Worm (Caenorhabditis elegans): ENCODE measurements around the gene ttr-13.
A peak's percentile ranks its signal among the peaks of the same experiment; 100 is the strongest.

The ttr-13 gene

ce11 chrV:20680189-20680588, 43.4 kb upstream of the ttr-13 start:
- no peak for TF ChIP-seq lin-39 (tag; optimal IDR thresholded peaks at IDR 0.05)
- no peak for TF ChIP-seq C34F6.9 (tag; optimal IDR thresholded peaks at IDR 0.05)
- TF ChIP-seq crh-2 (tag; optimal IDR thresholded peaks at IDR 0.05), result no peak

- TF ChIP-seq skn-1 (tag; optimal IDR thresholded peaks at IDR 0.05) (no peak), dmd-4 (tag; optimal IDR thresholded peaks at IDR 0.05) (no peak), ztf-1 (GFP tag; conservative IDR thresholded peaks at IDR 0.05) (no peak), nhr-77 (tag; optimal IDR thresholded peaks at IDR 0.05) (no peak), ztf-11 (tag; optimal IDR thresholded peaks at IDR 0.05) (no peak), F13H6.1 (tag; optimal IDR thresholded peaks at IDR 0.05) (no peak), mab-5 (tag; optimal IDR thresholded peaks at IDR 0.05) (no peak), nhr-12 (tag; optimal IDR thresholded peaks at IDR 0.05) (no peak), egl-27 (tag; optimal IDR thresholded peaks at IDR 0.05) (no peak), ztf-4 (tag; optimal IDR thresholded peaks at IDR 0.05) (no peak), zag-1 (tag; optimal IDR thresholded peaks at IDR 0.05) (no peak), unc-39 (tag; optimal IDR thresholded peaks at IDR 0.05) (no peak), crh-2 (tag; optimal IDR thresholded peaks at IDR 0.05) (no peak), unc-62 (GFP tag; optimal IDR thresholded peaks at IDR 0.05) (no peak), R02D3.7 (tag; optimal IDR thresholded peaks at IDR 0.05) (no peak)
Observed at ce11 chrV:20670625-20671024, 33.9 kb upstream of the ttr-13 start.

ce11 chrV:20666905-20667304, 30.1 kb upstream of the ttr-13 start, which contains the start of gene mlt-11:
Gene mlt-11, plus strand, starts transcription at chrV:20667205.
- no peak for TF ChIP-seq lin-39 (tag; optimal IDR thresholded peaks at IDR 0.05)
- no peak for TF ChIP-seq aly-2 (tag; optimal IDR thresholded peaks at IDR 0.05)
- TF ChIP-seq fos-1 (tag; optimal IDR thresholded peaks at IDR 0.05), result no peak
- TF ChIP-seq blmp-1 (tag; optimal IDR thresholded peaks at IDR 0.05; ENCODE audit: insufficient read depth), result peak; percentile 26

ce11 chrV:20664930-20665329, 28.2 kb upstream of the ttr-13 start:
- TF ChIP-seq nhr-129 (tag; optimal IDR thresholded peaks at IDR 0.05) (no peak), ceh-16 (tag; optimal IDR thresholded peaks at IDR 0.05) (no peak), lin-11 (tag; optimal IDR thresholded peaks at IDR 0.05) (no peak), lin-39 (tag; optimal IDR thresholded peaks at IDR 0.05) (no peak), ztf-11 (tag; optimal IDR thresholded peaks at IDR 0.05) (no peak), blmp-1 (tag; optimal IDR thresholded peaks at IDR 0.05; ENCODE audit: insufficient read depth) (peak; percentile 11), ZK546.5 (tag; optimal IDR thresholded peaks at IDR 0.05) (no peak), nhr-10 (tag; optimal IDR thresholded peaks at IDR 0.05) (no peak), ztf-1 (GFP tag; conservative IDR thresholded peaks at IDR 0.05) (no peak), alr-1 (tag; optimal IDR thresholded peaks at IDR 0.05) (no peak), lin-13 (GFP tag; optimal IDR thresholded peaks at IDR 0.05) (no peak), nhr-21 (tag; optimal IDR thresholded peaks at IDR 0.05) (peak; percentile 31)

ce11 chrV:20663736-20664135, 27.0 kb upstream of the ttr-13 start:
- TF ChIP-seq ama-1 (optimal IDR thresholded peaks at IDR 0.05), result no peak

- TF ChIP-seq nhr-21 (tag; optimal IDR thresholded peaks at IDR 0.05), result peak; percentile 12
- peak; percentile 32 for TF ChIP-seq elt-1 (tag; optimal IDR thresholded peaks at IDR 0.05)
- no peak for TF ChIP-seq blmp-1 (tag; optimal IDR thresholded peaks at IDR 0.05; ENCODE audit: insufficient read depth)
Observed at ce11 chrV:20662474-20662873, 25.7 kb upstream of the ttr-13 start.

ce11 chrV:20660025-20660424, 23.3 kb upstream of the ttr-13 start, which contains the start of gene W01F3.2:
Gene W01F3.2, plus strand, starts transcription at chrV:20660325.
- no peak for TF ChIP-seq nhr-129 (tag; optimal IDR thresholded peaks at IDR 0.05)
- no peak for TF ChIP-seq blmp-1 (tag; optimal IDR thresholded peaks at IDR 0.05; ENCODE audit: insufficient read depth)
- no peak for TF ChIP-seq dmd-4 (tag; optimal IDR thresholded peaks at IDR 0.05)
- TF ChIP-seq Y55F3AM.14 (GFP tag; optimal IDR thresholded peaks at IDR 0.05), result no peak
- TF ChIP-seq crh-2 (tag; optimal IDR thresholded peaks at IDR 0.05), result peak; percentile 12
- peak; percentile 17 for TF ChIP-seq fos-1 (tag; optimal IDR thresholded peaks at IDR 0.05)
- no peak for TF ChIP-seq R02D3.7 (tag; optimal IDR thresholded peaks at IDR 0.05)
